Worm (Caenorhabditis elegans) whole organism, L3 larva: ENCODE results near the gene lpd-9.

ENCODE experiments used
- daf-12 ChIP-seq: fragments of 150-350 bp; optimal IDR thresholded peaks from 2 replicates; lab custom pipeline; 2014; ENCODE audit warnings: missing biosample characterization, missing genetic modification reagents, missing genetic modification characterization
- elt-3 ChIP-seq, 3 experiments: fragments of 150-350 bp in 1 of 3; sonication (generic microtip) in 2 of 3; optimal IDR thresholded peaks; 2 replicates in 2 of 3; 4 replicates in 1 of 3; lab custom pipeline; 2014 to 2017; ENCODE audit warnings: missing biosample characterization in 3 of 3, missing genetic modification characterization in 3 of 3
- lin-15B ChIP-seq: fragments of 150-350 bp; optimal IDR thresholded peaks from 2 replicates; lab custom pipeline; 2014; ENCODE audit warnings: missing biosample characterization, missing genetic modification characterization
- lin-39 ChIP-seq: fragments of 150-350 bp; optimal IDR thresholded peaks from 2 replicates; lab custom pipeline; 2018; ENCODE audit warnings: missing biosample characterization, missing genetic modification reagents, missing genetic modification characterization
- nfya-1 ChIP-seq: sonication (generic microtip); optimal IDR thresholded peaks from 2 replicates; lab custom pipeline; 2017; ENCODE audit warnings: missing genetic modification characterization, mild to moderate bottlenecking, missing compliant biosample characterization, antibody characterized with exemption, moderate library complexity; ENCODE audit not compliant: insufficient read depth
- nhr-76 ChIP-seq: fragments of 150-350 bp; sonication (generic microtip); optimal IDR thresholded peaks from 5 replicates; lab custom pipeline; 2014; ENCODE audit warnings: missing biosample characterization, missing genetic modification characterization
- nhr-77 ChIP-seq: fragments of 150-350 bp; optimal IDR thresholded peaks from 2 replicates; lab custom pipeline; 2014; ENCODE audit warnings: missing biosample characterization, missing genetic modification characterization
- pha-4 ChIP-seq: fragments of 150-350 bp; optimal IDR thresholded peaks from 2 replicates; lab custom pipeline; 2014; ENCODE audit warnings: missing biosample characterization, missing genetic modification reagents, missing genetic modification characterization
- sea-2 ChIP-seq: fragments of 150-350 bp; sonication (generic microtip); optimal IDR thresholded peaks from 4 replicates; lab custom pipeline; 2014; ENCODE audit warnings: missing biosample characterization, missing genetic modification reagents, missing genetic modification characterization
- skn-1 ChIP-seq: fragments of 150-350 bp; optimal IDR thresholded peaks from 2 replicates; lab custom pipeline; 2014; ENCODE audit warnings: missing biosample characterization, missing genetic modification characterization
- snpc-4 ChIP-seq: fragments of 150-350 bp; optimal IDR thresholded peaks from 2 replicates; lab custom pipeline; 2014; ENCODE audit warnings: missing biosample characterization, missing genetic modification characterization

- TF ChIP-seq snpc-4 (peak; percentile 68), skn-1 (tag; lab: Kevin White, UChicago) (peak; percentile 7), daf-12 (no peak), nfya-1 (tag; lab: Kevin White, UChicago) (peak; percentile 65), sea-2 (no peak), nhr-76 (tag; lab: Kevin White, UChicago) (no peak), lin-39 (no peak), nhr-77 (no peak), pha-4 (tag; lab: Kevin White, UChicago) (no peak), lin-15B (tag; lab: Kevin White, UChicago) (peak; percentile 72), elt-3 (tag; optimal IDR thresholded peaks at IDR 0.05; lab: Kevin White, UChicago) (no peak)
Observed at ce11 chrV:10578938-10579337, at the start of gene lpd-9, which contains the start of gene erh-1.
